Fruit fly (Drosophila melanogaster) whole organism, embryonic: ENCODE data around the gene CG11771.
A peak's percentile ranks its signal among the peaks of the same experiment; 100 is the strongest.

Experiments used
- Abd-B ChIP-seq: fragments of 200-800 bp; sonication (Bioruptor generic); optimal IDR thresholded peaks from 2 replicates; lab custom pipeline; 2018; ENCODE audit warnings: missing biosample characterization, mild to moderate bottlenecking, missing genetic modification characterization, moderate library complexity
- Antp ChIP-seq: fragments of 200-800 bp; sonication (Bioruptor generic); optimal IDR thresholded peaks from 3 replicates; lab custom pipeline; 2016; ENCODE audit warnings: missing biosample characterization, missing genetic modification characterization
- CG10267 ChIP-seq: fragments of 200-800 bp; sonication (Bioruptor generic); optimal IDR thresholded peaks from 2 replicates; lab custom pipeline; 2018; ENCODE audit warnings: missing biosample characterization, mild to moderate bottlenecking, missing genetic modification characterization, moderate library complexity
- CG14667 ChIP-seq: fragments of 200-800 bp; sonication (Bioruptor generic); IDR thresholded peaks from 2 replicates; pipeline ENCODE4 v1.3.6; 2022; ENCODE audit warnings: missing biosample characterization, missing genetic modification characterization
- CG15269 ChIP-seq: fragments of 200-800 bp; sonication (Bioruptor generic); optimal IDR thresholded peaks from 2 replicates; lab custom pipeline; 2018; ENCODE audit warnings: missing biosample characterization, mild to moderate bottlenecking, missing genetic modification characterization, moderate library complexity
- CG17186 ChIP-seq: fragments of 200-800 bp; sonication (Bioruptor generic); optimal IDR thresholded peaks from 3 replicates; lab custom pipeline; 2017; ENCODE audit warnings: missing biosample characterization, missing genetic modification reagents, missing genetic modification characterization
- CG17328 ChIP-seq: fragments of 200-800 bp; sonication (Bioruptor generic); IDR thresholded peaks from 2 replicates; pipeline ENCODE4 v1.3.6; 2022; ENCODE audit warnings: missing biosample characterization, missing genetic modification characterization
- CG3163 ChIP-seq: fragments of 200-800 bp; sonication (Bioruptor generic); optimal IDR thresholded peaks from 3 replicates; lab custom pipeline; 2016; ENCODE audit warnings: missing biosample characterization, missing genetic modification characterization
- CG6254 ChIP-seq: fragments of 200-800 bp; sonication (Bioruptor generic); optimal IDR thresholded peaks from 3 replicates; lab custom pipeline; 2017; ENCODE audit warnings: mild to moderate bottlenecking, missing biosample characterization, missing genetic modification reagents, missing genetic modification characterization
- CG6689 ChIP-seq: fragments of 200-800 bp; sonication (Bioruptor generic); IDR thresholded peaks from 2 replicates; pipeline ENCODE4 v1.3.6; 2022; ENCODE audit warnings: missing biosample characterization, missing genetic modification characterization
- CG7556 ChIP-seq: fragments of 200-800 bp; sonication (Bioruptor generic); optimal IDR thresholded peaks from 2 replicates; lab custom pipeline; 2017; ENCODE audit warnings: missing biosample characterization, mild to moderate bottlenecking, missing genetic modification characterization
- CG7839 ChIP-seq: fragments of 200-800 bp; sonication (Bioruptor generic); optimal IDR thresholded peaks from 3 replicates; lab custom pipeline; 2018; ENCODE audit warnings: missing biosample characterization, mild to moderate bottlenecking, missing genetic modification characterization, moderate library complexity
- CG8281 ChIP-seq: fragments of 200-800 bp; sonication (Bioruptor generic); optimal IDR thresholded peaks from 2 replicates; lab custom pipeline; 2018; ENCODE audit warnings: missing biosample characterization, mild to moderate bottlenecking, missing genetic modification characterization, moderate library complexity
- CG8388 ChIP-seq: fragments of 200-800 bp; sonication (Bioruptor generic); optimal IDR thresholded peaks from 2 replicates; lab custom pipeline; 2019; ENCODE audit warnings: missing biosample characterization, mild to moderate bottlenecking, missing genetic modification characterization, moderate library complexity
- CG9215 ChIP-seq: fragments of 200-800 bp; sonication (Bioruptor generic); IDR thresholded peaks from 2 replicates; pipeline ENCODE4 v1.3.6; 2022; ENCODE audit warnings: missing biosample characterization, missing genetic modification characterization
- CG9817 ChIP-seq: fragments of 200-800 bp; sonication (Bioruptor generic); optimal IDR thresholded peaks from 2 replicates; lab custom pipeline; 2018; ENCODE audit warnings: missing biosample characterization, mild to moderate bottlenecking, missing genetic modification characterization, moderate library complexity
- CTCF ChIP-seq: fragments of 200-800 bp; sonication (Bioruptor generic); optimal IDR thresholded peaks from 2 replicates; lab custom pipeline; 2017; ENCODE audit warnings: missing biosample characterization, mild to moderate bottlenecking, missing genetic modification characterization, moderate library complexity
- Dll ChIP-seq: fragments of 200-800 bp; sonication (Bioruptor generic); IDR thresholded peaks from 4 replicates; pipeline ENCODE4 v1.3.6; 2022; ENCODE audit warnings: missing biosample characterization, missing genetic modification characterization; ENCODE audit not compliant: partially characterized antibody
- Doc2 ChIP-seq: fragments of 200-800 bp; sonication (Bioruptor generic); IDR thresholded peaks from 2 replicates; pipeline ENCODE4 v1.3.6; 2022; ENCODE audit warnings: missing biosample characterization, missing genetic modification characterization
- ERR ChIP-seq: fragments of 200-800 bp; sonication (Bioruptor generic); optimal IDR thresholded peaks from 2 replicates; lab custom pipeline; 2016; ENCODE audit warnings: missing biosample characterization, missing genetic modification characterization
- Eip74EF ChIP-seq, 2 experiments: fragments of 200-800 bp in 1 of 2; fragments of >200 bp in 1 of 2; sonication (Bioruptor generic) in 1 of 2; optimal IDR thresholded peaks; 2 replicates each; lab custom pipeline; 2017 to 2019; ENCODE audit warnings: missing biosample characterization in 2 of 2, missing genetic modification characterization in 2 of 2, mild to moderate bottlenecking in 1 of 2, moderate library complexity in 1 of 2
- Ets65A ChIP-seq: fragments of 200-800 bp; sonication (Bioruptor generic); peaks from one replicate; lab custom pipeline; 2016; ENCODE audit warnings: missing biosample characterization, missing genetic modification characterization
- Ets97D ChIP-seq: fragments of 200-800 bp; sonication (Bioruptor generic); optimal IDR thresholded peaks from 3 replicates; lab custom pipeline; 2016; ENCODE audit warnings: missing biosample characterization, missing genetic modification characterization
- MESR4 ChIP-seq: fragments of 200-800 bp; sonication (Bioruptor generic); optimal IDR thresholded peaks from 2 replicates; lab custom pipeline; 2018; ENCODE audit warnings: missing biosample characterization, mild to moderate bottlenecking, missing genetic modification characterization, moderate library complexity
- PHDP ChIP-seq: fragments of 200-800 bp; sonication (Bioruptor generic); optimal IDR thresholded peaks from 3 replicates; lab custom pipeline; 2018; ENCODE audit warnings: missing biosample characterization, mild to moderate bottlenecking, missing genetic modification characterization, moderate library complexity
- Pdp1 ChIP-seq, 2 experiments: fragments of 200-800 bp; sonication (Bioruptor generic); optimal IDR thresholded peaks; 3 replicates each; lab custom pipeline; 2016; ENCODE audit warnings: missing biosample characterization in 2 of 2, missing genetic modification characterization in 2 of 2, mild to moderate bottlenecking in 1 of 2, moderate library complexity in 1 of 2
- Ptx1 ChIP-seq: fragments of 200-800 bp; sonication (Bioruptor generic); IDR thresholded peaks from 2 replicates; pipeline ENCODE4 v1.3.6; 2022; ENCODE audit warnings: missing biosample characterization, missing genetic modification characterization
- Sin3A ChIP-seq: fragments of >200 bp; optimal IDR thresholded peaks from 2 replicates; lab custom pipeline; 2018
- Sox102F ChIP-seq: fragments of 200-800 bp; sonication (Bioruptor generic); optimal IDR thresholded peaks from 2 replicates; lab custom pipeline; 2018; ENCODE audit warnings: missing biosample characterization, mild to moderate bottlenecking, missing genetic modification characterization, moderate library complexity
- bcd ChIP-seq: fragments of 200-800 bp; sonication (Bioruptor generic); optimal IDR thresholded peaks from 2 replicates; lab custom pipeline; 2017; ENCODE audit warnings: missing biosample characterization, mild to moderate bottlenecking, missing genetic modification characterization
- br ChIP-seq: fragments of >200 bp; optimal IDR thresholded peaks from 2 replicates; lab custom pipeline; 2017
- caup ChIP-seq: fragments of 200-800 bp; sonication (Bioruptor generic); optimal IDR thresholded peaks from 3 replicates; lab custom pipeline; 2017; ENCODE audit warnings: missing biosample characterization, mild to moderate bottlenecking, missing genetic modification characterization, moderate library complexity; ENCODE audit not compliant: severe bottlenecking
- ci ChIP-seq: fragments of 200-800 bp; sonication (Bioruptor generic); IDR thresholded peaks from 3 replicates; pipeline ENCODE4 v1.3.6; 2022; ENCODE audit warnings: missing biosample characterization, missing genetic modification characterization
- dmrt99B ChIP-seq: fragments of 200-800 bp; sonication (Bioruptor generic); optimal IDR thresholded peaks from 2 replicates; lab custom pipeline; 2018; ENCODE audit warnings: missing biosample characterization, mild to moderate bottlenecking, missing genetic modification characterization, moderate library complexity
- emc ChIP-seq: fragments of 200-800 bp; sonication (Bioruptor generic); optimal IDR thresholded peaks from 2 replicates; lab custom pipeline; 2016; ENCODE audit warnings: missing biosample characterization, missing genetic modification characterization
- eve ChIP-seq, 2 experiments: fragments of >200 bp; optimal IDR thresholded peaks; 2 replicates each; lab custom pipeline; 2017; ENCODE audit warnings: missing biosample characterization in 2 of 2, missing genetic modification characterization in 2 of 2
- gfzf ChIP-seq: fragments of 200-800 bp; sonication (Bioruptor generic); optimal IDR thresholded peaks from 2 replicates; lab custom pipeline; 2016; ENCODE audit warnings: missing biosample characterization, mild to moderate bottlenecking, missing genetic modification characterization, moderate library complexity
- ham ChIP-seq: fragments of 200-800 bp; sonication (Bioruptor generic); IDR thresholded peaks from 2 replicates; pipeline ENCODE4 v1.3.6; 2022; ENCODE audit warnings: missing biosample characterization, missing genetic modification characterization
- hth ChIP-seq: fragments of >200 bp; optimal IDR thresholded peaks from 2 replicates; lab custom pipeline; 2017; ENCODE audit warnings: inconsistent platforms
- jigr1 ChIP-seq: fragments of 200-800 bp; sonication (Bioruptor generic); IDR thresholded peaks from 3 replicates; pipeline ENCODE4 v1.3.6; 2022; ENCODE audit warnings: missing biosample characterization, missing genetic modification characterization
- jumu ChIP-seq: fragments of 200-800 bp; sonication (Bioruptor generic); optimal IDR thresholded peaks from 3 replicates; lab custom pipeline; 2016; ENCODE audit warnings: missing biosample characterization, missing genetic modification characterization
- lbe ChIP-seq: fragments of 200-800 bp; sonication (Bioruptor generic); optimal IDR thresholded peaks from 2 replicates; lab custom pipeline; 2016; ENCODE audit warnings: missing biosample characterization, mild to moderate bottlenecking, missing genetic modification characterization
- maf-S ChIP-seq: fragments of 200-800 bp; sonication (Bioruptor generic); optimal IDR thresholded peaks from 2 replicates; lab custom pipeline; 2016; ENCODE audit warnings: missing biosample characterization, missing genetic modification characterization
- odd ChIP-seq: fragments of 200-800 bp; sonication (Bioruptor generic); optimal IDR thresholded peaks from 2 replicates; lab custom pipeline; 2017; ENCODE audit warnings: missing biosample characterization, mild to moderate bottlenecking, missing genetic modification characterization
- onecut ChIP-seq: fragments of 200-800 bp; sonication (Bioruptor generic); IDR thresholded peaks from 2 replicates; pipeline ENCODE4 v1.3.6; 2022; ENCODE audit warnings: missing biosample characterization, missing genetic modification characterization
- row ChIP-seq: fragments of 200-800 bp; sonication (Bioruptor generic); IDR thresholded peaks from 3 replicates; pipeline ENCODE4 v1.3.6; 2022; ENCODE audit warnings: missing biosample characterization, missing genetic modification characterization
- run ChIP-seq: fragments of 200-800 bp; sonication (Bioruptor generic); optimal IDR thresholded peaks from 3 replicates; lab custom pipeline; 2018; ENCODE audit warnings: missing biosample characterization, mild to moderate bottlenecking, missing genetic modification characterization
- sima ChIP-seq: fragments of 200-800 bp; sonication (Bioruptor generic); optimal IDR thresholded peaks from 2 replicates; lab custom pipeline; 2016; ENCODE audit warnings: missing biosample characterization, missing genetic modification characterization
- slbo ChIP-seq: fragments of 200-800 bp; sonication (Bioruptor generic); IDR thresholded peaks from 2 replicates; pipeline ENCODE4 v1.3.6; 2022; ENCODE audit warnings: missing biosample characterization, missing genetic modification characterization
- tin ChIP-seq: fragments of 200-800 bp; sonication (Bioruptor generic); optimal IDR thresholded peaks from 3 replicates; lab custom pipeline; 2016; ENCODE audit warnings: missing biosample characterization, missing genetic modification characterization
- zfh1 ChIP-seq: fragments of 200-800 bp; sonication (Bioruptor generic); IDR thresholded peaks from 3 replicates; pipeline ENCODE4 v1.3.6; 2022; ENCODE audit warnings: missing biosample characterization, missing genetic modification characterization

CG11771 gene

dm6 chr3R:24931856-24932255 lies at the start of gene CG11771 (continued):
- TF ChIP-seq CG15269 (tag; lab: Kevin White, UChicago): no peak
- TF ChIP-seq CG17186: no peak

- 0 out of 2 replicates have a peak, but pooled peaks have one; percentile 16 for TF ChIP-seq Ptx1
- TF ChIP-seq Ets97D (GFP tag; lab: Kevin White, UChicago): no peak
- no peak for TF ChIP-seq jumu (GFP tag; lab: Kevin White, UChicago)
- TF ChIP-seq caup (GFP tag; lab: Kevin White, UChicago): no peak
- TF ChIP-seq emc (GFP tag; lab: Kevin White, UChicago): no peak
- TF ChIP-seq Doc2 (GFP tag; lab: Robert Waterston, UW): no peak
- TF ChIP-seq Ets65A (GFP tag; lab: Kevin White, UChicago): no peak
- TF ChIP-seq onecut (GFP tag; lab: Robert Waterston, UW): no peak
- TF ChIP-seq CG6689 (GFP tag; lab: Robert Waterston, UW): peak; percentile 17; the same call in 1 of the 2 replicates
- TF ChIP-seq Eip74EF (GFP tag; optimal IDR thresholded peaks at IDR 0.05; lab: Kevin White, UChicago): no peak
- TF ChIP-seq maf-S (GFP tag; lab: Kevin White, UChicago): no peak
- TF ChIP-seq jigr1 (GFP tag; lab: Robert Waterston, UW): no peak
- 0 out of 3 replicates have a peak, but pooled peaks have one; percentile 5 for TF ChIP-seq row (GFP tag; lab: Robert Waterston, UW)
- no peak for TF ChIP-seq CG7556 (GFP tag; lab: Kevin White, UChicago)
- TF ChIP-seq hth: no peak
- no peak for TF ChIP-seq tin
- no peak for TF ChIP-seq Pdp1 (GFP tag; optimal IDR thresholded peaks at IDR 0.05; lab: Kevin White, UChicago)
- no peak for TF ChIP-seq Abd-B
- no peak for TF ChIP-seq gfzf
- TF ChIP-seq MESR4 (GFP tag; lab: Kevin White, UChicago): no peak
- no peak for TF ChIP-seq bcd (GFP tag; lab: Kevin White, UChicago)
- no peak for TF ChIP-seq CG8388 (GFP tag; lab: Kevin White, UChicago)
- TF ChIP-seq CTCF (GFP tag; lab: Kevin White, UChicago): no peak
- no peak for TF ChIP-seq ci (GFP tag; lab: Robert Waterston, UW)
- TF ChIP-seq ERR (GFP tag; lab: Kevin White, UChicago): no peak
- TF ChIP-seq PHDP: no peak
- TF ChIP-seq lbe (GFP tag; lab: Kevin White, UChicago): no peak
- TF ChIP-seq sima (GFP tag; lab: Kevin White, UChicago): no peak
- no peak for TF ChIP-seq CG9817 (tag; lab: Kevin White, UChicago)
- no peak for TF ChIP-seq Dll (GFP tag; lab: Robert Waterston, UW)
- no peak for TF ChIP-seq CG8281 (tag; lab: Kevin White, UChicago)
- TF ChIP-seq eve (GFP tag; optimal IDR thresholded peaks at IDR 0.05; lab: Kevin White, UChicago): no peak
- no peak for TF ChIP-seq CG7839 (tag; lab: Kevin White, UChicago)
- TF ChIP-seq CG6254 (GFP tag; lab: Kevin White, UChicago): no peak
- no peak for TF ChIP-seq CG14667 (GFP tag; lab: Robert Waterston, UW)
- no peak for TF ChIP-seq ham
- TF ChIP-seq br (lab: Kevin White, UChicago): no peak
- no peak for TF ChIP-seq CG10267 (tag; lab: Kevin White, UChicago)
- TF ChIP-seq Sox102F: peak; percentile 58
- TF ChIP-seq odd (GFP tag; lab: Kevin White, UChicago): no peak
- TF ChIP-seq Sin3A (lab: Kevin White, UChicago): no peak
- TF ChIP-seq zfh1 (GFP tag; lab: Robert Waterston, UW): 0 out of 3 replicates have a peak, but pooled peaks have one; percentile 8
- TF ChIP-seq CG9215 (GFP tag; lab: Robert Waterston, UW): no peak
- no peak for TF ChIP-seq CG3163 (GFP tag; lab: Kevin White, UChicago)
- TF ChIP-seq Antp (GFP tag; lab: Kevin White, UChicago): no peak
- TF ChIP-seq run (tag; lab: Kevin White, UChicago): no peak
- TF ChIP-seq dmrt99B (tag; lab: Kevin White, UChicago): peak; percentile 57
- TF ChIP-seq CG17328: no peak
- no peak for TF ChIP-seq slbo
Observed at dm6 chr3R:24886470-24886869, 45.3 kb upstream of the CG11771 start.
